In the genomic region with DNA sequence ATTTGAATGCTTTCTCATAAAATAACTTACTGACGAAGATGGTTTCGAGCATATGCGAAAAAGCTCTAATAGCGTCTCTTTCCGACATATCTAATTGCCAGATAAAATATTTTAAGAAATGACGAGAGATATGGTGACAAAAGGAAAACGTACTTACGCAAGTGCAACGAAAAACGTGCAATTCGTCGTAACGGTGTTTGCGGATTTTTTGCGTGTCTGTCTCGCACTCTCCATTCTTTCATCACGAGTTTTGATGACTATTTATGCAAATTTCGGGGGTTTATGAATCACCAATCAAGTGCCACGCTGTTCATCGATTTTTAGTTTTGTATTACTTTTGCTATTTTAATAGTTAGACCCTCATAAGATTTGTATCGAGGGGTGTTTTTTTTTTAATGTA, we compare ENCODE assay signal across 2 worm cellular contexts.
TF ChIP-seq lines count a peak whose summit lies in the region.

A gene (minus strand): TSS at position 201 of the 400 bp plus-strand sequence.

TF ChIP-seq in whole organism, L2 larva, 48 proteins besides CTCF, POLR2A, EP300 and RAD21 (continued from another document):
- no peak for TF ChIP-seq aly-2 (tag; optimal IDR thresholded peaks at IDR 0.05; lab: Kevin White, UChicago)
- no peak for TF ChIP-seq nhr-10 (tag; optimal IDR thresholded peaks at IDR 0.05; lab: Kevin White, UChicago)
- no peak for TF ChIP-seq ztf-1 (GFP tag; conservative IDR thresholded peaks at IDR 0.05; lab: Robert Waterston, UW)
- TF ChIP-seq unc-39 (tag; optimal IDR thresholded peaks at IDR 0.05; lab: Kevin White, UChicago): no peak
- peak; percentile 71 for TF ChIP-seq nhr-129 (tag; optimal IDR thresholded peaks at IDR 0.05; lab: Kevin White, UChicago)
- no peak for TF ChIP-seq ceh-82 (tag; optimal IDR thresholded peaks at IDR 0.05; lab: Kevin White, UChicago)
- TF ChIP-seq sem-4 (tag; optimal IDR thresholded peaks at IDR 0.05; lab: Kevin White, UChicago): no peak
- TF ChIP-seq alr-1 (tag; optimal IDR thresholded peaks at IDR 0.05; lab: Kevin White, UChicago): no peak
- no peak for TF ChIP-seq F13H6.1 (tag; optimal IDR thresholded peaks at IDR 0.05; lab: Kevin White, UChicago)
- no peak for TF ChIP-seq elt-3 (tag; optimal IDR thresholded peaks at IDR 0.05; lab: Kevin White, UChicago)
- TF ChIP-seq fos-1 (tag; optimal IDR thresholded peaks at IDR 0.05; lab: Kevin White, UChicago): peak; percentile 95
- peak; percentile 39 for TF ChIP-seq lin-11 (tag; optimal IDR thresholded peaks at IDR 0.05; lab: Kevin White, UChicago)
- no peak for TF ChIP-seq snpc-4 (tag; optimal IDR thresholded peaks at IDR 0.05; lab: Kevin White, UChicago)
- TF ChIP-seq Y55F3AM.14 (GFP tag; optimal IDR thresholded peaks at IDR 0.05; lab: Kevin White, UChicago): no peak
- no peak for TF ChIP-seq nhr-77 (tag; optimal IDR thresholded peaks at IDR 0.05; lab: Kevin White, UChicago)

TF ChIP-seq in whole organism, L4 larva, 104 proteins besides CTCF, POLR2A, EP300 and RAD21 (continued from another document):
- TF ChIP-seq lin-13 (GFP tag; optimal IDR thresholded peaks at IDR 0.05; lab: Kevin White, UChicago) (peak; percentile 25), mdl-1 (tag; optimal IDR thresholded peaks at IDR 0.05; lab: Kevin White, UChicago) (peak in 1 of 2 experiments; percentile 3), ces-1 (GFP tag; optimal IDR thresholded peaks at IDR 0.05; lab: Kevin White, UChicago) (no peak), ceh-28 (tag; optimal IDR thresholded peaks at IDR 0.05; lab: Kevin White, UChicago) (no peak), mxl-3 (GFP tag; optimal IDR thresholded peaks at IDR 0.05; lab: Kevin White, UChicago) (peak; percentile 53), cey-2 (tag; optimal IDR thresholded peaks at IDR 0.05; lab: Kevin White, UChicago; ENCODE audit: borderline replicate concordance, insufficient read depth) (no peak), pha-4 (GFP tag; IDR thresholded peaks at IDR 0.05; lab: Robert Waterston, UW) (no peak), pha-4 (tag; optimal IDR thresholded peaks at IDR 0.05; lab: Kevin White, UChicago) (peak; percentile 69), spr-3 (GFP tag; optimal IDR thresholded peaks at IDR 0.05; lab: Kevin White, UChicago) (no peak), nhr-237 (tag; optimal IDR thresholded peaks at IDR 0.05; lab: Kevin White, UChicago) (no peak), fos-1 (tag; optimal IDR thresholded peaks at IDR 0.05; lab: Kevin White, UChicago) (no peak), sdz-12 (GFP tag; optimal IDR thresholded peaks at IDR 0.05; lab: Kevin White, UChicago) (no peak), nhr-6 (tag; optimal IDR thresholded peaks at IDR 0.05; lab: Kevin White, UChicago) (no peak), snpc-4 (tag; optimal IDR thresholded peaks at IDR 0.05; lab: Kevin White, UChicago) (no peak), attf-4 (tag; optimal IDR thresholded peaks at IDR 0.05; lab: Kevin White, UChicago) (no peak), mdt-29 (GFP tag; IDR thresholded peaks at IDR 0.05; lab: Robert Waterston, UW) (no peak), dpl-1 (GFP tag; optimal IDR thresholded peaks at IDR 0.05; lab: Kevin White, UChicago) (peak; percentile 55), lin-38 (GFP tag; IDR thresholded peaks at IDR 0.05; lab: Robert Waterston, UW) (no peak; the same call in 1 of the 2 replicates), dve-1 (tag; optimal IDR thresholded peaks at IDR 0.05; lab: Kevin White, UChicago; ENCODE audit: insufficient read depth) (peak; percentile 69), lin-15B (tag; optimal IDR thresholded peaks at IDR 0.05; lab: Kevin White, UChicago) (no peak), zag-1 (tag; optimal IDR thresholded peaks at IDR 0.05; lab: Kevin White, UChicago) (no peak), ceh-62 (tag; optimal IDR thresholded peaks at IDR 0.05; lab: Kevin White, UChicago) (no peak), ZK337.2 (GFP tag; IDR thresholded peaks at IDR 0.05; lab: Robert Waterston, UW) (no peak), hlh-30 (tag; optimal IDR thresholded peaks at IDR 0.05; lab: Kevin White, UChicago; ENCODE audit: insufficient read depth) (peak; percentile 92), aly-2 (tag; optimal IDR thresholded peaks at IDR 0.05; lab: Kevin White, UChicago) (no peak), nhr-25 (tag; optimal IDR thresholded peaks at IDR 0.05; lab: Kevin White, UChicago; ENCODE audit: borderline replicate concordance, insufficient read depth) (no peak), Y105C5A.15 (GFP tag; IDR thresholded peaks at IDR 0.05; lab: Robert Waterston, UW) (no peak), mes-2 (tag; optimal IDR thresholded peaks at IDR 0.05; lab: Kevin White, UChicago; ENCODE audit: poor library complexity, severe bottlenecking) (peak; percentile 59), ztf-7 (tag; optimal IDR thresholded peaks at IDR 0.05; lab: Kevin White, UChicago) (no peak), dmd-9 (GFP tag; IDR thresholded peaks at IDR 0.05; lab: Robert Waterston, UW) (no peak), madf-9 (GFP tag; conservative IDR thresholded peaks at IDR 0.05; lab: Robert Waterston, UW) (no peak), unc-39 (tag; optimal IDR thresholded peaks at IDR 0.05; lab: Kevin White, UChicago) (no peak), lsy-2 (tag; optimal IDR thresholded peaks at IDR 0.05; lab: Kevin White, UChicago) (peak; percentile 16 to 81), daf-16 (GFP tag; optimal IDR thresholded peaks at IDR 0.05; lab: Kevin White, UChicago) (no peak), daf-16 (tag; optimal IDR thresholded peaks at IDR 0.05; lab: Kevin White, UChicago) (peak; percentile 28), duxl-1 (tag; optimal IDR thresholded peaks at IDR 0.05; lab: Kevin White, UChicago; ENCODE audit: poor library complexity) (no peak), mep-1 (tag; optimal IDR thresholded peaks at IDR 0.05; lab: Kevin White, UChicago) (peak; percentile 59), ceh-20 (GFP tag; IDR thresholded peaks at IDR 0.05; lab: Robert Waterston, UW) (no peak), zip-2 (tag; optimal IDR thresholded peaks at IDR 0.05; lab: Kevin White, UChicago) (no peak), nhr-41 (GFP tag; IDR thresholded peaks at IDR 0.05; lab: Robert Waterston, UW) (no peak)
